Fruit fly (Drosophila melanogaster) whole organism, adult: ENCODE measurements around the gene PGRP-LC.

Source experiments
- CG11617 ChIP-seq: fragments of 200-800 bp; sonication (Bioruptor generic); optimal IDR thresholded peaks from 2 replicates; lab custom pipeline; 2017; ENCODE audit warnings: mild to moderate bottlenecking, missing biosample characterization, missing genetic modification reagents, missing genetic modification characterization
- CG14711 ChIP-seq: fragments of 200-800 bp; sonication (Bioruptor generic); optimal IDR thresholded peaks from 2 replicates; lab custom pipeline; 2018; ENCODE audit warnings: missing biosample characterization, mild to moderate bottlenecking, missing genetic modification characterization, moderate library complexity
- CG1620 ChIP-seq: fragments of 200-800 bp; sonication (Bioruptor generic); optimal IDR thresholded peaks from 2 replicates; lab custom pipeline; 2016; ENCODE audit warnings: missing biosample characterization, missing genetic modification characterization
- CG33017 ChIP-seq: fragments of 200-800 bp; sonication (Bioruptor generic); optimal IDR thresholded peaks from 2 replicates; lab custom pipeline; 2018; ENCODE audit warnings: missing biosample characterization, mild to moderate bottlenecking, missing genetic modification characterization, moderate library complexity
- CG5204 ChIP-seq: fragments of 200-800 bp; sonication (Bioruptor generic); optimal IDR thresholded peaks from 2 replicates; lab custom pipeline; 2016; ENCODE audit warnings: missing biosample characterization, missing genetic modification characterization
- CG7045 ChIP-seq: fragments of 200-800 bp; sonication (Bioruptor generic); optimal IDR thresholded peaks from 2 replicates; lab custom pipeline; 2017; ENCODE audit warnings: missing biosample characterization, mild to moderate bottlenecking, missing genetic modification characterization
- Crg-1 ChIP-seq: fragments of 200-800 bp; sonication (Bioruptor generic); optimal IDR thresholded peaks from 2 replicates; lab custom pipeline; 2016; ENCODE audit warnings: missing biosample characterization, missing genetic modification characterization
- Mnt ChIP-seq: fragments of 200-800 bp; sonication (Bioruptor generic); optimal IDR thresholded peaks from 2 replicates; lab custom pipeline; 2016; ENCODE audit warnings: missing biosample characterization, mild to moderate bottlenecking, missing genetic modification characterization
- cic ChIP-seq: fragments of 200-800 bp; sonication (Bioruptor generic); optimal IDR thresholded peaks from 2 replicates; lab custom pipeline; 2017; ENCODE audit warnings: missing biosample characterization, mild to moderate bottlenecking, missing genetic modification characterization, moderate library complexity
- kay ChIP-seq: fragments of 200-800 bp; sonication (Bioruptor generic); peaks from one replicate; lab custom pipeline; 2016; ENCODE audit warnings: missing biosample characterization, missing genetic modification characterization, borderline replicate concordance
- pad ChIP-seq: fragments of 200-800 bp; sonication (Bioruptor generic); optimal IDR thresholded peaks from 3 replicates; lab custom pipeline; 2017; ENCODE audit warnings: missing biosample characterization, missing genetic modification characterization, mild to moderate bottlenecking, moderate library complexity, missing genetic modification reagents
- tj ChIP-seq: fragments of 200-800 bp; sonication (Bioruptor generic); optimal IDR thresholded peaks from 3 replicates; lab custom pipeline; 2017; ENCODE audit warnings: missing biosample characterization, mild to moderate bottlenecking, missing genetic modification characterization, moderate library complexity

dm6 chr3L:9338510-9338909 is at the start of gene PGRP-LC:
- no peak for TF ChIP-seq CG1620 (GFP tag; lab: Kevin White, UChicago)
- TF ChIP-seq CG7045, result no peak
- TF ChIP-seq tj (GFP tag; lab: Kevin White, UChicago), result no peak
- no peak for TF ChIP-seq Mnt (GFP tag; lab: Kevin White, UChicago)
- TF ChIP-seq CG14711 (tag; lab: Kevin White, UChicago), result no peak
- TF ChIP-seq cic (GFP tag; lab: Kevin White, UChicago), result no peak
- no peak for TF ChIP-seq kay (GFP tag; lab: Kevin White, UChicago)
- TF ChIP-seq CG33017 (tag; lab: Kevin White, UChicago), result no peak
- TF ChIP-seq Crg-1 (GFP tag; lab: Kevin White, UChicago), result no peak
- no peak for TF ChIP-seq CG11617
- TF ChIP-seq pad (GFP tag; lab: Kevin White, UChicago), result no peak
- no peak for TF ChIP-seq CG5204 (GFP tag; lab: Kevin White, UChicago)
